Worm (Caenorhabditis elegans) whole organism, early embryonic: ENCODE measurements around the gene lgg-2.

Source experiments
- B0310.2 ChIP-seq: sonication (generic microtip); optimal IDR thresholded peaks from 2 replicates; lab custom pipeline; 2016; ENCODE audit warnings: mild to moderate bottlenecking, missing genetic modification characterization, missing compliant biosample characterization
- F13C5.2 ChIP-seq: sonication (generic microtip); optimal IDR thresholded peaks from 2 replicates; lab custom pipeline; 2017; ENCODE audit warnings: mild to moderate bottlenecking, missing genetic modification characterization, inconsistent platforms, missing compliant biosample characterization
- aly-1 ChIP-seq: sonication (generic microtip); optimal IDR thresholded peaks from 2 replicates; lab custom pipeline; 2016; ENCODE audit warnings: missing genetic modification characterization, missing compliant biosample characterization
- ama-1 ChIP-seq: fragments of 150-350 bp; optimal IDR thresholded peaks from 2 replicates; lab custom pipeline; 2014
- ceh-13 ChIP-seq: fragments of 200-800 bp; sonication (Bioruptor generic); optimal IDR thresholded peaks from 2 replicates; lab custom pipeline; 2018; ENCODE audit warnings: mild to moderate bottlenecking, missing genetic modification characterization, missing compliant biosample characterization
- ceh-36 ChIP-seq: sonication (generic microtip); optimal IDR thresholded peaks from 2 replicates; lab custom pipeline; 2016; ENCODE audit warnings: missing genetic modification characterization, inconsistent platforms, missing compliant biosample characterization
- ets-7 ChIP-seq: sonication (generic microtip); optimal IDR thresholded peaks from 2 replicates; lab custom pipeline; 2016; ENCODE audit warnings: missing genotype, missing genetic modification characterization, missing compliant biosample characterization
- flt-1 ChIP-seq: fragments of 200-800 bp; sonication (Bioruptor generic); IDR thresholded peaks from 2 replicates; pipeline ENCODE4 v1.3.6; 2022; ENCODE audit warnings: missing genetic modification characterization, missing compliant biosample characterization
- hmbx-1 ChIP-seq: sonication (generic microtip); optimal IDR thresholded peaks from 2 replicates; lab custom pipeline; 2016; ENCODE audit warnings: mild to moderate bottlenecking, missing genetic modification characterization, missing compliant biosample characterization
- hmg-4 ChIP-seq: fragments of 200-800 bp; sonication (Bioruptor generic); optimal IDR thresholded peaks from 2 replicates; lab custom pipeline; 2018; ENCODE audit warnings: mild to moderate bottlenecking, missing genetic modification characterization, missing compliant biosample characterization
- hnd-1 ChIP-seq: sonication (generic microtip); optimal IDR thresholded peaks from 2 replicates; lab custom pipeline; 2016; ENCODE audit warnings: missing genetic modification characterization, missing compliant biosample characterization
- pes-1 ChIP-seq: fragments of 200-800 bp; sonication (Bioruptor generic); IDR thresholded peaks from 2 replicates; pipeline ENCODE4 v1.3.6; 2022; ENCODE audit warnings: missing genetic modification reagents, missing genetic modification characterization, missing compliant biosample characterization
- scrt-1 ChIP-seq: fragments of 200-800 bp; sonication (Bioruptor generic); IDR thresholded peaks from 2 replicates; pipeline ENCODE4 v1.3.6; 2022; ENCODE audit warnings: missing genetic modification characterization, missing compliant biosample characterization
- sea-1 ChIP-seq: fragments of 200-800 bp; sonication (Bioruptor generic); conservative IDR thresholded peaks from 2 replicates; pipeline ENCODE4 v1.3.6; 2022; ENCODE audit warnings: missing genetic modification characterization, missing compliant biosample characterization
- tbx-11 ChIP-seq: fragments of 200-800 bp; sonication (Bioruptor generic); IDR thresholded peaks from 2 replicates; pipeline ENCODE4 v1.3.6; 2022; ENCODE audit warnings: missing genetic modification characterization, missing compliant biosample characterization
- tbx-37 ChIP-seq: fragments of 200-800 bp; sonication (Bioruptor generic); conservative IDR thresholded peaks from 2 replicates; pipeline ENCODE4 v1.3.6; 2022; ENCODE audit warnings: missing genetic modification reagents, missing genetic modification characterization, missing compliant biosample characterization
- tra-4 ChIP-seq: sonication (generic microtip); optimal IDR thresholded peaks from 2 replicates; lab custom pipeline; 2017; ENCODE audit warnings: missing genetic modification characterization, missing compliant biosample characterization

Gene lgg-2

ce11 chrIV:10950363-10951214 lies 14.9 kb upstream of the lgg-2 start:
- TF ChIP-seq tbx-37 (no peak), flt-1 (GFP tag; lab: Robert Waterston, UW) (no peak), aly-1 (no peak), ceh-36 (tag; lab: Kevin White, UChicago) (no peak), ama-1 (lab: Kevin White, UChicago) (no peak), hmg-4 (GFP tag; lab: Kevin White, UChicago) (no peak), sea-1 (GFP tag; lab: Robert Waterston, UW) (no peak), ets-7 (tag; lab: Kevin White, UChicago) (no peak), scrt-1 (GFP tag; lab: Robert Waterston, UW) (no peak), hmbx-1 (tag; lab: Kevin White, UChicago) (no peak), B0310.2 (tag; lab: Kevin White, UChicago) (no peak)

ce11 chrIV:10949510-10949909 lies 13.8 kb upstream of the lgg-2 start, which contains the start of gene nsph-3.1:
TSS of gene nsph-3.1 (plus strand) at chrIV:10949810.
- TF ChIP-seq B0310.2 (tag; lab: Kevin White, UChicago) (no peak), tbx-37 (no peak), tbx-11 (GFP tag; lab: Robert Waterston, UW) (no peak), ceh-36 (tag; lab: Kevin White, UChicago) (no peak), hmg-4 (GFP tag; lab: Kevin White, UChicago) (no peak), aly-1 (no peak), hnd-1 (tag; lab: Kevin White, UChicago) (no peak), pes-1 (GFP tag; lab: Robert Waterston, UW) (no peak), ama-1 (lab: Kevin White, UChicago) (no peak), sea-1 (GFP tag; lab: Robert Waterston, UW) (no peak), tra-4 (tag; lab: Kevin White, UChicago) (no peak), scrt-1 (GFP tag; lab: Robert Waterston, UW) (no peak), F13C5.2 (tag; lab: Kevin White, UChicago) (no peak), ets-7 (tag; lab: Kevin White, UChicago) (no peak), ceh-13 (GFP tag; lab: Kevin White, UChicago) (no peak), flt-1 (GFP tag; lab: Robert Waterston, UW) (no peak), hmbx-1 (tag; lab: Kevin White, UChicago) (no peak)

- TF ChIP-seq ceh-13 (GFP tag; lab: Kevin White, UChicago) (no peak), aly-1 (no peak), hnd-1 (tag; lab: Kevin White, UChicago) (no peak), ceh-36 (tag; lab: Kevin White, UChicago) (no peak), ama-1 (lab: Kevin White, UChicago) (no peak), B0310.2 (tag; lab: Kevin White, UChicago) (no peak), tbx-11 (GFP tag; lab: Robert Waterston, UW) (no peak), hmg-4 (GFP tag; lab: Kevin White, UChicago) (no peak), ets-7 (tag; lab: Kevin White, UChicago) (no peak), tra-4 (tag; lab: Kevin White, UChicago) (no peak), hmbx-1 (tag; lab: Kevin White, UChicago) (no peak), F13C5.2 (tag; lab: Kevin White, UChicago) (no peak), tbx-37 (no peak), pes-1 (GFP tag; lab: Robert Waterston, UW) (no peak), scrt-1 (GFP tag; lab: Robert Waterston, UW) (no peak)
Observed at ce11 chrIV:10948797-10949196, 13.1 kb upstream of the lgg-2 start, which contains the start of gene Y69E1A.1. TSS of gene Y69E1A.1 (minus strand) at chrIV:10948897.

ce11 chrIV:10936906-10937540 lies 1.3 kb upstream of the lgg-2 start, which contains the start of gene fic-1:
TSS of gene fic-1 (plus strand) at chrIV:10937454.
- TF ChIP-seq aly-1 = no peak

- TF ChIP-seq hmbx-1 (tag; lab: Kevin White, UChicago) (no peak), B0310.2 (tag; lab: Kevin White, UChicago) (no peak), ama-1 (lab: Kevin White, UChicago) (no peak), ets-7 (tag; lab: Kevin White, UChicago) (peak; percentile 11), hnd-1 (tag; lab: Kevin White, UChicago) (no peak), flt-1 (GFP tag; lab: Robert Waterston, UW) (no peak)
Observed at ce11 chrIV:10935336-10935735, 367 bp downstream of the lgg-2 start.

ce11 chrIV:10934786-10935185 lies 917 bp downstream of the lgg-2 start:
- TF ChIP-seq tbx-11 (GFP tag; lab: Robert Waterston, UW) (no peak), flt-1 (GFP tag; lab: Robert Waterston, UW) (no peak), pes-1 (GFP tag; lab: Robert Waterston, UW) (no peak), tra-4 (tag; lab: Kevin White, UChicago) (no peak), ceh-13 (GFP tag; lab: Kevin White, UChicago) (no peak), ceh-36 (tag; lab: Kevin White, UChicago) (no peak), ama-1 (lab: Kevin White, UChicago) (no peak), tbx-37 (no peak), F13C5.2 (tag; lab: Kevin White, UChicago) (no peak)
